Fruit fly (Drosophila melanogaster) whole organism, adult: ENCODE measurements around the gene msk.

ENCODE experiments used
- CG11617 ChIP-seq: fragments of 200-800 bp; sonication (Bioruptor generic); optimal IDR thresholded peaks from 2 replicates; lab custom pipeline; 2017; ENCODE audit warnings: mild to moderate bottlenecking, missing biosample characterization, missing genetic modification reagents, missing genetic modification characterization
- CG12768 ChIP-seq: fragments of 200-800 bp; sonication (Bioruptor generic); optimal IDR thresholded peaks from 2 replicates; lab custom pipeline; 2017; ENCODE audit warnings: missing biosample characterization, missing genetic modification characterization, mild to moderate bottlenecking, moderate library complexity, missing genetic modification reagents
- CG14711 ChIP-seq: fragments of 200-800 bp; sonication (Bioruptor generic); optimal IDR thresholded peaks from 2 replicates; lab custom pipeline; 2018; ENCODE audit warnings: missing biosample characterization, mild to moderate bottlenecking, missing genetic modification characterization, moderate library complexity
- CG1620 ChIP-seq: fragments of 200-800 bp; sonication (Bioruptor generic); optimal IDR thresholded peaks from 2 replicates; lab custom pipeline; 2016; ENCODE audit warnings: missing biosample characterization, missing genetic modification characterization
- CG33017 ChIP-seq: fragments of 200-800 bp; sonication (Bioruptor generic); optimal IDR thresholded peaks from 2 replicates; lab custom pipeline; 2018; ENCODE audit warnings: missing biosample characterization, mild to moderate bottlenecking, missing genetic modification characterization, moderate library complexity
- CG5204 ChIP-seq: fragments of 200-800 bp; sonication (Bioruptor generic); optimal IDR thresholded peaks from 2 replicates; lab custom pipeline; 2016; ENCODE audit warnings: missing biosample characterization, missing genetic modification characterization
- CG7045 ChIP-seq: fragments of 200-800 bp; sonication (Bioruptor generic); optimal IDR thresholded peaks from 2 replicates; lab custom pipeline; 2017; ENCODE audit warnings: missing biosample characterization, mild to moderate bottlenecking, missing genetic modification characterization
- CG7101 ChIP-seq: fragments of 200-800 bp; sonication (Bioruptor generic); optimal IDR thresholded peaks from 2 replicates; lab custom pipeline; 2018; ENCODE audit warnings: missing biosample characterization, mild to moderate bottlenecking, missing genetic modification characterization, moderate library complexity
- Clk ChIP-seq: fragments of 200-800 bp; sonication (Bioruptor generic); optimal IDR thresholded peaks from 2 replicates; lab custom pipeline; 2017; ENCODE audit warnings: missing biosample characterization, missing genetic modification characterization
- Crg-1 ChIP-seq: fragments of 200-800 bp; sonication (Bioruptor generic); optimal IDR thresholded peaks from 2 replicates; lab custom pipeline; 2016; ENCODE audit warnings: missing biosample characterization, missing genetic modification characterization
- Hr96 ChIP-seq: fragments of 200-800 bp; sonication (Bioruptor generic); optimal IDR thresholded peaks from 2 replicates; lab custom pipeline; 2016; ENCODE audit warnings: missing biosample characterization, missing genetic modification characterization
- Mnt ChIP-seq: fragments of 200-800 bp; sonication (Bioruptor generic); optimal IDR thresholded peaks from 2 replicates; lab custom pipeline; 2016; ENCODE audit warnings: missing biosample characterization, mild to moderate bottlenecking, missing genetic modification characterization
- bab1 ChIP-seq: fragments of 200-800 bp; sonication (Bioruptor generic); optimal IDR thresholded peaks from 3 replicates; lab custom pipeline; 2019; ENCODE audit warnings: missing biosample characterization, mild to moderate bottlenecking, missing genetic modification characterization, moderate library complexity
- cic ChIP-seq: fragments of 200-800 bp; sonication (Bioruptor generic); optimal IDR thresholded peaks from 2 replicates; lab custom pipeline; 2017; ENCODE audit warnings: missing biosample characterization, mild to moderate bottlenecking, missing genetic modification characterization, moderate library complexity
- cnc ChIP-seq, 2 experiments: fragments of >200 bp; optimal IDR thresholded peaks; 2 replicates each; lab custom pipeline; 2017
- kay ChIP-seq: fragments of 200-800 bp; sonication (Bioruptor generic); peaks from one replicate; lab custom pipeline; 2016; ENCODE audit warnings: missing biosample characterization, missing genetic modification characterization, borderline replicate concordance
- ovo ChIP-seq: fragments of 200-800 bp; sonication (Bioruptor generic); optimal IDR thresholded peaks from 2 replicates; lab custom pipeline; 2016; ENCODE audit warnings: missing biosample characterization, missing genetic modification characterization
- pad ChIP-seq: fragments of 200-800 bp; sonication (Bioruptor generic); optimal IDR thresholded peaks from 3 replicates; lab custom pipeline; 2017; ENCODE audit warnings: missing biosample characterization, missing genetic modification characterization, mild to moderate bottlenecking, moderate library complexity, missing genetic modification reagents
- tj ChIP-seq: fragments of 200-800 bp; sonication (Bioruptor generic); optimal IDR thresholded peaks from 3 replicates; lab custom pipeline; 2017; ENCODE audit warnings: missing biosample characterization, mild to moderate bottlenecking, missing genetic modification characterization, moderate library complexity
- toe ChIP-seq: fragments of 200-800 bp; sonication (Bioruptor generic); optimal IDR thresholded peaks from 2 replicates; lab custom pipeline; 2016; ENCODE audit warnings: missing biosample characterization, missing genetic modification characterization

The msk gene

dm6 chr3L:8115864-8116528 is at the start of gene msk, which contains the start of gene Arp3:
Gene msk, plus strand, starts transcription at chr3L:8116179.
Gene Arp3, minus strand, starts transcription at chr3L:8115902.
- TF ChIP-seq CG14711 (peak; percentile 77), kay (GFP tag; lab: Kevin White, UChicago) (peak; percentile 99), Crg-1 (GFP tag; lab: Kevin White, UChicago) (peak; percentile 94), bab1 (GFP tag; lab: Kevin White, UChicago) (peak; percentile 88), cnc (optimal IDR thresholded peaks at IDR 0.05; lab: Kevin White, UChicago) (no peak), toe (no peak), pad (GFP tag; lab: Kevin White, UChicago) (peak; percentile 79), Mnt (GFP tag; lab: Kevin White, UChicago) (peak; percentile 95), CG12768 (GFP tag; lab: Kevin White, UChicago) (peak; percentile 91), CG1620 (GFP tag; lab: Kevin White, UChicago) (peak; percentile 89), CG5204 (GFP tag; lab: Kevin White, UChicago) (no peak), CG7045 (GFP tag; lab: Kevin White, UChicago) (peak; percentile 88), Hr96 (GFP tag; lab: Kevin White, UChicago) (no peak), CG33017 (peak; percentile 79), ovo (peak; percentile 72), CG11617 (GFP tag; lab: Kevin White, UChicago) (peak; percentile 84), tj (GFP tag; lab: Kevin White, UChicago) (peak; percentile 56), Clk (GFP tag; lab: Kevin White, UChicago) (peak; percentile 78), cic (GFP tag; lab: Kevin White, UChicago) (peak; percentile 77), CG7101 (peak; percentile 86)

dm6 chr3L:8067491-8067890 is 48.5 kb upstream of the msk start:
- TF ChIP-seq CG7101: no peak
- peak; percentile 26 for TF ChIP-seq CG12768 (GFP tag; lab: Kevin White, UChicago)
- no peak for TF ChIP-seq Clk (GFP tag; lab: Kevin White, UChicago)
- peak; percentile 91 for TF ChIP-seq tj (GFP tag; lab: Kevin White, UChicago)
- no peak for TF ChIP-seq cic (GFP tag; lab: Kevin White, UChicago)
- no peak for TF ChIP-seq Mnt (GFP tag; lab: Kevin White, UChicago)
- TF ChIP-seq Crg-1 (GFP tag; lab: Kevin White, UChicago): no peak
- TF ChIP-seq CG5204 (GFP tag; lab: Kevin White, UChicago): no peak
- no peak for TF ChIP-seq kay (GFP tag; lab: Kevin White, UChicago)
- no peak for TF ChIP-seq ovo

DNA sequence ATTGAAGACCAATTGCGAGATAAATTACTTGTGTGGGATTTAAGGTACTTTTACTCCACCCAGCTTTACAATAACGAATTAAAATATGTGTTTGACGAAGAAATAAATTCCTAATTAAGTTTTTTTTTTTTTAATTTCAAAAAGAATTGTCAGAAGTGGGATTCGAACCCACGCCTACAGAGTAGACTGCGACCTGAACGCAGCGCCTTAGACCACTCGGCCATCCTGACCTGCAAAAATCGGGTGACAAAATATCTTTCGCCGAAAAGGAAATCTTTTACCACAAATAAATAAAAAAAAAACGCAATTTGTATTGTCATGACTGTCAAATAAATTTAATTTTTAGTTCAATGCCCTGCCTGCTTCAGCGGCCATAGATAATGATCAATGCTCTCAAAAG is 47.9 kb upstream of the msk start:
- TF ChIP-seq CG5204 (GFP tag; lab: Kevin White, UChicago) (no peak), cnc (optimal IDR thresholded peaks at IDR 0.05; lab: Kevin White, UChicago) (no peak), CG14711 (no peak)

DNA sequence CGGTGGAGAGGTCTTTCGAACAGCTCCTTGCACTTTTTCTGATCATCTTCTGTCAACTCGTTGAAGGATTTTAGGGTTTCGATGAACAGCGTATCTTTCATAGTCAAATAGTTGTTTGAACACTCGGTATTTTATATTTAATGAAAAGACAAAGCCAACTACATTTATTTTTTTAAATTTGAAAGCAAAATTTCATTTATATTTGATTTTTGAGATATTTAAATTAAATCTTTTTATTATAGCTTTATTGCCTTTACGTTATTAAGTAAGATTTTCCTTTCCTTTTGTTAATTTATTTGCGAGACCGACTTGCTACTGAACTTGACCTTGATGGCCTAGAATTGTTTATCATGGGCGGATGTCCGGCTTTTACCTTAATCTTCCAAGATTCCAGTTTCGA is 46.8 kb upstream of the msk start, which contains the start of gene CG42590:
Gene CG42590, minus strand, starts transcription at position 101 of the 400 bp plus-strand sequence.
- no peak for TF ChIP-seq Mnt (GFP tag; lab: Kevin White, UChicago)

DNA sequence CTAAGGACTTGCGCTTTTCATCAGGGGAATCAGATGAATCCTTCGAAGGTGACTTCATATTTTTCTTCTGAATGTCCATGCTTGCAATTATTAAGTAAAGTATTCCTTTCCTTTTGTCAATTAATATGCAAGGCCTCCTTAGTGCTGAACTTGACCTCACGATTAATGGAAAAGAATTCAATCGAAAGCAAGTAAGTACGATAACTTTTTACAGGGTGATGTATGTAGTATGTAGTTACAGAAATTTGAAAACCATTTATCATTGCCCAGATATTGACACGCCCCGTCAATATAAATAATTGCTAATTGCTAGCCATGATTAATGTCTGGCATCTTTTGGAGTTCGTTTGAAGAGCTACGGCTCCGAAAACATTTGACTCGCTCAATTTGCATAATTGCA is 46.1 kb upstream of the msk start, which contains the start of gene CG42591:
Gene CG42591, minus strand, starts transcription at position 101 of the 400 bp plus-strand sequence.
- TF ChIP-seq bab1 (GFP tag; lab: Kevin White, UChicago): no peak
- no peak for TF ChIP-seq CG7045 (GFP tag; lab: Kevin White, UChicago)
- no peak for TF ChIP-seq ovo
- no peak for TF ChIP-seq tj (GFP tag; lab: Kevin White, UChicago)
- no peak for TF ChIP-seq CG14711
- TF ChIP-seq CG1620 (GFP tag; lab: Kevin White, UChicago): no peak
- TF ChIP-seq CG7101: no peak
- TF ChIP-seq CG12768 (GFP tag; lab: Kevin White, UChicago): no peak
- TF ChIP-seq pad (GFP tag; lab: Kevin White, UChicago): no peak
- no peak for TF ChIP-seq Mnt (GFP tag; lab: Kevin White, UChicago)
- no peak for TF ChIP-seq CG11617 (GFP tag; lab: Kevin White, UChicago)
- no peak for TF ChIP-seq CG5204 (GFP tag; lab: Kevin White, UChicago)
- no peak for TF ChIP-seq CG33017
- no peak for TF ChIP-seq toe

dm6 chr3L:8071192-8071591 is 44.8 kb upstream of the msk start:
- TF ChIP-seq CG5204 (GFP tag; lab: Kevin White, UChicago): no peak
- no peak for TF ChIP-seq CG11617 (GFP tag; lab: Kevin White, UChicago)
- no peak for TF ChIP-seq kay (GFP tag; lab: Kevin White, UChicago)
- TF ChIP-seq CG14711: no peak
- peak; percentile 92 for TF ChIP-seq tj (GFP tag; lab: Kevin White, UChicago)
- TF ChIP-seq bab1 (GFP tag; lab: Kevin White, UChicago): no peak
- TF ChIP-seq ovo: no peak
- no peak for TF ChIP-seq Clk (GFP tag; lab: Kevin White, UChicago)
- TF ChIP-seq Crg-1 (GFP tag; lab: Kevin White, UChicago): no peak
- peak; percentile 94 for TF ChIP-seq cic (GFP tag; lab: Kevin White, UChicago)
- peak; percentile 13 for TF ChIP-seq CG12768 (GFP tag; lab: Kevin White, UChicago)
